Fruit fly (Drosophila melanogaster): Measurements from ENCODE around the gene RpS17.

DNA sequence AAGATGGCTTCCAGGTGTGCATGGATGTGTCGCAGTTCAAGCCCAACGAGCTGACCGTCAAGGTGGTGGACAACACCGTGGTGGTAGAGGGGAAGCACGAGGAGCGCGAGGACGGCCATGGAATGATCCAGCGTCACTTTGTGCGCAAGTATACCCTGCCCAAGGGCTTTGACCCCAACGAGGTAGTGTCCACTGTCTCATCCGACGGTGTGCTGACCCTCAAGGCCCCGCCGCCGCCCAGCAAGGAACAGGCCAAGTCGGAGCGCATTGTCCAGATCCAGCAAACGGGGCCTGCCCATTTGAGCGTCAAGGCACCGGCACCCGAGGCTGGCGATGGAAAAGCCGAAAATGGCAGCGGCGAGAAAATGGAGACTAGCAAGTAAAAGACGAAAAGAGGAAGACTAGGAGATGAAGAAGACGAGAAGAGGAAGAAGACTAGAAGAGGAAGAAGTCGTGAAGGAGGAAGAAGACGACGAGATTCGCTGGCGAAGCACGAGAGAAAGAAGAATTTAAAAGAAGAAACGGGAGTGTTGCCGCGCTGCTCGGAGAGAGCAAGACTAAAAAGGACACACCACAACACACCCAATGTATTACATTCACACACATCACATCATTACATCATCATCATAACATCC is 45.1 kb downstream of the RpS17 start:
- no peak for TF ChIP-seq CG34367 (tag; optimal IDR thresholded peaks at IDR 0.05)
- no peak for TF ChIP-seq fd96Ca (GFP tag; IDR thresholded peaks at IDR 0.05)
- no peak for TF ChIP-seq Pif1B (GFP tag; optimal IDR thresholded peaks at IDR 0.05)
- no peak for TF ChIP-seq gl (tag; optimal IDR thresholded peaks at IDR 0.05)
- no peak for TF ChIP-seq Pif1A (GFP tag; optimal IDR thresholded peaks at IDR 0.05)
- TF ChIP-seq CG14655 (GFP tag; optimal IDR thresholded peaks at IDR 0.05), result no peak
- no peak for TF ChIP-seq Snoo (tag; optimal IDR thresholded peaks at IDR 0.05)

Measured in whole organism, pupa.